Worm (Caenorhabditis elegans) whole organism, young adult: Measurements from ENCODE around the gene F57F4.1.

ENCODE experiments used
- B0261.1 ChIP-seq: sonication (generic microtip); optimal IDR thresholded peaks from 2 replicates; lab custom pipeline; 2016; ENCODE audit warnings: mild to moderate bottlenecking, missing genetic modification characterization, moderate library complexity, missing compliant biosample characterization
- C06A6.2 ChIP-seq: fragments of 200-800 bp; sonication (Bioruptor generic); conservative IDR thresholded peaks from 2 replicates; pipeline ENCODE4 v1.3.6; 2022; ENCODE audit warnings: missing genetic modification characterization, missing compliant biosample characterization
- F23B12.7 ChIP-seq: sonication (generic microtip); optimal IDR thresholded peaks from 2 replicates; lab custom pipeline; 2017; ENCODE audit warnings: missing genetic modification characterization, mild to moderate bottlenecking, missing compliant biosample characterization, antibody characterized with exemption, moderate library complexity; ENCODE audit not compliant: insufficient read depth
- F37B4.10 ChIP-seq: fragments of 200-800 bp; sonication (Bioruptor generic); IDR thresholded peaks from 2 replicates; pipeline ENCODE4 v1.3.6; 2022; ENCODE audit warnings: missing genetic modification characterization, missing compliant biosample characterization
- F52B5.7 ChIP-seq: sonication (generic microtip); optimal IDR thresholded peaks from 2 replicates; lab custom pipeline; 2016; ENCODE audit warnings: mild to moderate bottlenecking, missing genetic modification characterization, missing compliant biosample characterization
- K11D2.4 ChIP-seq: fragments of 200-800 bp; sonication (Bioruptor generic); IDR thresholded peaks from 2 replicates; pipeline ENCODE4 v1.3.6; 2022; ENCODE audit warnings: missing genetic modification reagents, missing genetic modification characterization, missing compliant biosample characterization
- K12H6.12 ChIP-seq: fragments of 200-800 bp; sonication (Bioruptor generic); optimal IDR thresholded peaks from 2 replicates; lab custom pipeline; 2018; ENCODE audit warnings: mild to moderate bottlenecking, missing genetic modification characterization, missing compliant biosample characterization
- T07F8.4 ChIP-seq: sonication (generic microtip); optimal IDR thresholded peaks from 2 replicates; lab custom pipeline; 2016; ENCODE audit warnings: mild to moderate bottlenecking, missing genetic modification characterization, moderate library complexity, missing compliant biosample characterization
- T26A5.8 ChIP-seq: sonication (generic microtip); optimal IDR thresholded peaks from 2 replicates; lab custom pipeline; 2016; ENCODE audit warnings: missing genetic modification characterization, missing compliant biosample characterization
- Y53F4B.3 ChIP-seq: fragments of 200-800 bp; sonication (Bioruptor generic); IDR thresholded peaks from 2 replicates; pipeline ENCODE4 v1.3.6; 2022; ENCODE audit warnings: missing genetic modification reagents, missing genetic modification characterization, missing compliant biosample characterization
- Y53G8AR.9 ChIP-seq: fragments of 200-800 bp; sonication (Bioruptor generic); conservative IDR thresholded peaks from 2 replicates; pipeline ENCODE4 v1.3.6; 2022; ENCODE audit warnings: missing genetic modification reagents, missing genetic modification characterization, missing compliant biosample characterization
- Y95B8A.8 ChIP-seq: fragments of 200-800 bp; sonication (Bioruptor generic); IDR thresholded peaks from 2 replicates; pipeline ENCODE4 v1.3.6; 2022; ENCODE audit warnings: missing genetic modification reagents, missing genetic modification characterization, missing compliant biosample characterization
- aptf-3 ChIP-seq: fragments of 200-800 bp; sonication (Bioruptor generic); IDR thresholded peaks from 2 replicates; pipeline ENCODE4 v1.3.6; 2022; ENCODE audit warnings: missing genetic modification characterization, missing compliant biosample characterization
- atf-7 ChIP-seq: sonication (generic microtip); optimal IDR thresholded peaks from 2 replicates; lab custom pipeline; 2017; ENCODE audit warnings: mild to moderate bottlenecking, missing genetic modification characterization, missing compliant biosample characterization
- bed-1 ChIP-seq: fragments of 200-800 bp; sonication (Bioruptor generic); IDR thresholded peaks from 2 replicates; pipeline ENCODE4 v1.3.6; 2022; ENCODE audit warnings: missing genetic modification reagents, missing genetic modification characterization, missing compliant biosample characterization
- bed-2 ChIP-seq: fragments of 200-800 bp; sonication (Bioruptor generic); IDR thresholded peaks from 2 replicates; pipeline ENCODE4 v1.3.6; 2022; ENCODE audit warnings: missing genetic modification reagents, missing genetic modification characterization, missing compliant biosample characterization
- ccch-3 ChIP-seq: fragments of 200-800 bp; sonication (Bioruptor generic); optimal IDR thresholded peaks from 2 replicates; lab custom pipeline; 2018; ENCODE audit warnings: mild to moderate bottlenecking, missing genetic modification characterization, missing compliant biosample characterization
- cebp-1 ChIP-seq, 2 experiments: fragments of 200-800 bp in 1 of 2; sonication (Bioruptor generic) in 1 of 2; sonication (generic microtip) in 1 of 2; IDR thresholded peaks in 1 of 2; optimal IDR thresholded peaks in 1 of 2; 2 replicates each; pipeline versions ENCODE4 v1.3.6 to Lab custom; 2017 to 2022; ENCODE audit warnings: missing compliant biosample characterization in 2 of 2, missing genetic modification characterization in 2 of 2, mild to moderate bottlenecking in 1 of 2, missing genetic modification reagents in 1 of 2, moderate library complexity in 1 of 2
- ceh-40 ChIP-seq: fragments of 200-800 bp; sonication (Bioruptor generic); IDR thresholded peaks from 2 replicates; pipeline ENCODE4 v1.3.6; 2022; ENCODE audit warnings: missing genetic modification characterization, missing compliant biosample characterization
- ceh-91 ChIP-seq: fragments of 200-800 bp; sonication (Bioruptor generic); IDR thresholded peaks from 2 replicates; pipeline ENCODE4 v1.3.6; 2022; ENCODE audit warnings: missing genetic modification reagents, missing genetic modification characterization, missing compliant biosample characterization
- chd-7 ChIP-seq: sonication (generic microtip); optimal IDR thresholded peaks from 2 replicates; lab custom pipeline; 2016; ENCODE audit warnings: mild to moderate bottlenecking, missing genetic modification characterization, moderate library complexity, missing compliant biosample characterization
- die-1 ChIP-seq: sonication (generic microtip); optimal IDR thresholded peaks from 2 replicates; lab custom pipeline; 2016; ENCODE audit warnings: missing genotype, mild to moderate bottlenecking, missing genetic modification characterization, missing compliant biosample characterization
- egl-18 ChIP-seq: fragments of 200-800 bp; sonication (Bioruptor generic); IDR thresholded peaks from 2 replicates; pipeline ENCODE4 v1.3.6; 2022; ENCODE audit warnings: missing genetic modification reagents, missing genetic modification characterization, missing compliant biosample characterization
- egl-44 ChIP-seq: fragments of 200-800 bp; sonication (Bioruptor generic); IDR thresholded peaks from 2 replicates; pipeline ENCODE4 v1.3.6; 2022; ENCODE audit warnings: missing genetic modification reagents, missing genetic modification characterization, missing compliant biosample characterization
- egrh-3 ChIP-seq: fragments of 200-800 bp; sonication (Bioruptor generic); IDR thresholded peaks from 2 replicates; pipeline ENCODE4 v1.3.6; 2022; ENCODE audit warnings: missing genetic modification reagents, missing genetic modification characterization, missing compliant biosample characterization
- ekl-4 ChIP-seq: fragments of 200-800 bp; sonication (Bioruptor generic); IDR thresholded peaks from 2 replicates; pipeline ENCODE4 v1.3.6; 2022; ENCODE audit warnings: missing genetic modification reagents, missing genetic modification characterization, missing compliant biosample characterization
- ets-4 ChIP-seq: fragments of 200-800 bp; sonication (Bioruptor generic); optimal IDR thresholded peaks from 2 replicates; lab custom pipeline; 2018; ENCODE audit warnings: mild to moderate bottlenecking, missing genetic modification characterization, missing compliant biosample characterization
- gei-17 ChIP-seq: fragments of 200-800 bp; sonication (Bioruptor generic); optimal IDR thresholded peaks from 2 replicates; lab custom pipeline; 2018; ENCODE audit warnings: mild to moderate bottlenecking, missing genetic modification characterization, missing compliant biosample characterization
- hmg-1.2 ChIP-seq: fragments of 200-800 bp; sonication (Bioruptor generic); IDR thresholded peaks from 2 replicates; pipeline ENCODE4 v1.3.6; 2022; ENCODE audit warnings: missing genetic modification reagents, missing genetic modification characterization, missing compliant biosample characterization
- hsf-1 ChIP-seq: fragments of 200-800 bp; sonication (Bioruptor generic); IDR thresholded peaks from 2 replicates; pipeline ENCODE4 v1.3.6; 2022; ENCODE audit warnings: missing genetic modification reagents, missing genetic modification characterization, missing compliant biosample characterization
- let-607 ChIP-seq, 2 experiments: fragments of 200-800 bp in 1 of 2; sonication (Bioruptor generic) in 1 of 2; sonication (generic microtip) in 1 of 2; optimal IDR thresholded peaks; 2 replicates each; lab custom pipeline; 2016 to 2018; ENCODE audit warnings: mild to moderate bottlenecking in 2 of 2, missing compliant biosample characterization in 2 of 2, missing genetic modification characterization in 2 of 2, moderate library complexity in 2 of 2, missing genotype in 1 of 2
- nfya-1 ChIP-seq: sonication (generic microtip); optimal IDR thresholded peaks from 2 replicates; lab custom pipeline; 2017; ENCODE audit warnings: antibody characterized with exemption, missing compliant biosample characterization, missing genetic modification characterization, borderline replicate concordance; ENCODE audit not compliant: insufficient read depth
- nfyb-1 ChIP-seq: fragments of 200-800 bp; sonication (Bioruptor generic); IDR thresholded peaks from 2 replicates; pipeline ENCODE4 v1.3.6; 2022; ENCODE audit warnings: missing genetic modification reagents, missing genetic modification characterization, missing compliant biosample characterization
- nhr-120 ChIP-seq: fragments of 200-800 bp; sonication (Bioruptor generic); IDR thresholded peaks from 2 replicates; pipeline ENCODE4 v1.3.6; 2022; ENCODE audit warnings: missing genetic modification characterization, missing compliant biosample characterization
- nhr-27 ChIP-seq: fragments of 200-800 bp; sonication (Bioruptor generic); optimal IDR thresholded peaks from 2 replicates; lab custom pipeline; 2018; ENCODE audit warnings: mild to moderate bottlenecking, missing genetic modification characterization, moderate library complexity, missing compliant biosample characterization
- nhr-80 ChIP-seq: sonication (generic microtip); optimal IDR thresholded peaks from 2 replicates; lab custom pipeline; 2016; ENCODE audit warnings: missing genetic modification characterization, missing compliant biosample characterization
- nhr-90 ChIP-seq: sonication (generic microtip); optimal IDR thresholded peaks from 2 replicates; lab custom pipeline; 2016; ENCODE audit warnings: missing genotype, mild to moderate bottlenecking, missing genetic modification characterization, missing compliant biosample characterization
- pha-4 ChIP-seq: fragments of 150-350 bp; sonication (generic microtip); optimal IDR thresholded peaks from 2 replicates; lab custom pipeline; 2014; ENCODE audit warnings: missing biosample characterization, missing genetic modification reagents, missing genetic modification characterization
- rec-8 ChIP-seq, 2 experiments: sonication (generic microtip); optimal IDR thresholded peaks; 2 replicates each; lab custom pipeline; 2016; ENCODE audit warnings: mild to moderate bottlenecking in 2 of 2, missing genetic modification characterization in 2 of 2, missing genetic modification reagents in 2 of 2, missing genotype in 2 of 2, missing biosample characterization in 1 of 2, missing compliant biosample characterization in 1 of 2, moderate library complexity in 1 of 2
- tbp1 ChIP-seq: fragments of 200-800 bp; sonication (Bioruptor generic); optimal IDR thresholded peaks from 2 replicates; lab custom pipeline; 2018; ENCODE audit warnings: mild to moderate bottlenecking, missing genetic modification characterization, missing compliant biosample characterization
- unc-130 ChIP-seq: sonication (generic microtip); optimal IDR thresholded peaks from 2 replicates; lab custom pipeline; 2016; ENCODE audit warnings: missing genetic modification reagents, missing genetic modification characterization, missing compliant biosample characterization
- zfh-2 ChIP-seq: fragments of 200-800 bp; sonication (Bioruptor generic); conservative IDR thresholded peaks from 2 replicates; pipeline ENCODE4 v1.3.6; 2022; ENCODE audit warnings: missing genetic modification reagents, missing genetic modification characterization, missing compliant biosample characterization
- zim-3 ChIP-seq: sonication (generic microtip); optimal IDR thresholded peaks from 2 replicates; lab custom pipeline; 2017; ENCODE audit warnings: mild to moderate bottlenecking, missing genetic modification characterization, moderate library complexity, missing compliant biosample characterization

The F57F4.1 gene

DNA sequence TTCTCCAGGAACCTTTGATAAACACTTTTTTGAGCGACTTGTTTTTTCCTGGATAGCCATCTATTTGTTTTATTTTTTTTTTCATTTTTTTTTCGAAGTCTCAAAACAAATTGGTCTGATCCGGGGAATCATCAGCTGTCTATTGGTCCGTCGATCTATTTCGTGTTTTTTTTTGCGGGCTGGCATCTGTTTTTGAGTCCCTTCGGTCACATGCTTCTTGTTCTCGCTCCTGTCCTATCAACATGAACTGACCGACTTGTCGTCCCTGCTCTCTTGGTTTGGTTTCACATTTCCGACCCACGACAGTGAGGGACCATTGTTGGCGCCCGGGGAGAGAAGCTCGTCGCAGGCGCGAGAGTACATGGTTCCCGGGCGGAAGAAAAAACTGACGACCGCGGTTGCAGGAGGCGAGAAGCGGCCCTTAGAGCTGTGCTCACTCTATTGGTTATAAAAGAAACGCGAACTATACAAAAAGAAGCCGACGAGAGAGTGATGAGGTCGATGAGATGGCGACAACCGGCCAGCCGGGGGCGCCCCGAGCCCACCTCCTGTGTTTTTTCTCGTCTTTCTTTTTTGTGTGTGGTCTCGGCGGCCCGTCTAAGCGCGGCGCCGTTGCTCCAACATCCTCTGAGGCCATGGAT lies 45.6 kb upstream of the F57F4.1 start:
- TF ChIP-seq B0261.1, result no peak
- TF ChIP-seq aptf-3 (GFP tag; lab: Robert Waterston, UW), result no peak
- no peak for TF ChIP-seq K12H6.12
- TF ChIP-seq ceh-91 (GFP tag; lab: Robert Waterston, UW), result no peak
- no peak for TF ChIP-seq Y53F4B.3 (GFP tag; lab: Robert Waterston, UW)
- no peak for TF ChIP-seq atf-7 (tag; lab: Kevin White, UChicago)
- peak; percentile 34; the same call in 1 of the 2 replicates for TF ChIP-seq egrh-3 (GFP tag; lab: Robert Waterston, UW)
- no peak for TF ChIP-seq nhr-27 (tag; lab: Kevin White, UChicago)
- TF ChIP-seq F23B12.7 (tag; lab: Kevin White, UChicago), result no peak
- TF ChIP-seq hmg-1.2 (GFP tag; lab: Robert Waterston, UW), result no peak
- TF ChIP-seq rec-8 (tag; optimal IDR thresholded peaks at IDR 0.05; lab: Kevin White, UChicago), result no peak
- peak; percentile 41 for TF ChIP-seq chd-7 (tag; lab: Kevin White, UChicago)
- TF ChIP-seq T26A5.8 (tag; lab: Kevin White, UChicago), result no peak
- TF ChIP-seq ccch-3 (GFP tag; lab: Kevin White, UChicago), result no peak
- no peak for TF ChIP-seq let-607 (tag; optimal IDR thresholded peaks at IDR 0.05; lab: Kevin White, UChicago)
- no peak for TF ChIP-seq zim-3 (tag; lab: Kevin White, UChicago)
- no peak for TF ChIP-seq hsf-1 (GFP tag; lab: Robert Waterston, UW)
- TF ChIP-seq T07F8.4 (tag; lab: Kevin White, UChicago), result no peak
- no peak for TF ChIP-seq K11D2.4
- TF ChIP-seq F37B4.10, result 0 out of 2 replicates have a peak, but pooled peaks have one; percentile 45
- no peak for TF ChIP-seq bed-2 (GFP tag; lab: Robert Waterston, UW)
- peak; percentile 92 for TF ChIP-seq zfh-2
- no peak for TF ChIP-seq ekl-4 (GFP tag; lab: Robert Waterston, UW)
- TF ChIP-seq nfya-1 (tag; lab: Kevin White, UChicago), result no peak
- TF ChIP-seq cebp-1 (GFP tag; IDR thresholded peaks at IDR 0.05; lab: Robert Waterston, UW), result no peak
- peak; percentile 2 for TF ChIP-seq cebp-1 (tag; optimal IDR thresholded peaks at IDR 0.05; lab: Kevin White, UChicago)
- TF ChIP-seq F52B5.7, result no peak
- TF ChIP-seq bed-1, result no peak

DNA sequence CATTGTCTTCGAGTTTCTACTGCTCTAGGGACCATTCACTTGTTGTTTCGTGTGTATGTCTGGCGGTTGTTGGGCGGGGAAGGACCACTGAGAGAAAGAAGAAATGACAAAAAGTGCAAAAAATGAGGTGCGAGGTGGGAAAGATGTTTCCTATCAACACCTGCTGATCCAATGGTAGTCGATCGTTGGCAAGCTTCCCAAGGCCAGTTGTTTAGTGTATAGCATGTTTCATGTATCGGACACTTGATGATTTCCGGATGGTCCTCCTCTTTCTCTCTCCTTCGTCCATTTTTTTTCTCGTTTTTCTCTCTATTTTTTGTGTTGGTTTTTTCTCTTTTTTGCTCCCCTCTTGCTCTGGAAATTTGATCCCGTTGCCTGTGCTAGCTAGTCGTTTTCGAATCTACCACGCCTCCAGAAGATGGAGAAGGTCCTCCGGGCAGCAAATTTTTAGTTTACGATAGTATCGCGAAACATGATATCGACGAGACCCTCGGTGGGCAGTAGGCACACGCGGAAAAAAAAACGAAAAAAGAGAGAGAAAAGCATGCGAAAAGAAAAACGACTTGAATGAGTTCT lies 44.1 kb upstream of the F57F4.1 start:
- TF ChIP-seq nhr-90 (tag; lab: Kevin White, UChicago) (no peak), T07F8.4 (tag; lab: Kevin White, UChicago) (no peak), F52B5.7 (no peak), egrh-3 (GFP tag; lab: Robert Waterston, UW) (no peak), nfyb-1 (GFP tag; lab: Robert Waterston, UW) (no peak), pha-4 (no peak), Y53G8AR.9 (GFP tag; lab: Robert Waterston, UW) (no peak), rec-8 (tag; optimal IDR thresholded peaks at IDR 0.05; lab: Kevin White, UChicago) (no peak), ccch-3 (GFP tag; lab: Kevin White, UChicago) (no peak)

DNA sequence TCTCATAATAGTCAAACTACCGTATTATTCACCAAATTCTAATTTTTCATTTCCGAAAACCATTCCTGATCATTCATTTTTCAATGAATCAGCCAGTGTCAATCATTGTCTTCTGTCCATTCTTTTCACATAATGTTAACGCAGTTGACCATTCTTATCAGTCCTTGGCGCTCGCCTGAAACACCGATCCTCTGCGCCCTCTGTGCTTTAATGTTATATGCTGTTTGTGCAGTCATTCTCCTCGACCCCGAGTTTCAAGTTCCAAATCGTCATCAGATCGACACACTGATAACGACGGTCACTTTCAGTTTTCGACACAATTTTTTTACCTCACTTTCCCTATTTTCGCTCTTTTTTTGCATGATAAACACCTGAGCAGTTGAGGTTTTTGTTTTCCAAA lies 43.4 kb upstream of the F57F4.1 start:
- no peak for TF ChIP-seq bed-2 (GFP tag; lab: Robert Waterston, UW)
- no peak for TF ChIP-seq C06A6.2
- TF ChIP-seq egl-18 (GFP tag; lab: Robert Waterston, UW), result no peak
- no peak for TF ChIP-seq bed-1
- TF ChIP-seq egl-44 (GFP tag; lab: Robert Waterston, UW), result 0 out of 2 replicates have a peak, but pooled peaks have one; percentile 39
- no peak for TF ChIP-seq die-1
- no peak for TF ChIP-seq F37B4.10
- TF ChIP-seq Y95B8A.8 (GFP tag; lab: Robert Waterston, UW), result no peak
- peak; percentile 18 for TF ChIP-seq tbp1 (GFP tag; lab: Kevin White, UChicago)
- TF ChIP-seq gei-17 (GFP tag; lab: Kevin White, UChicago), result no peak
- TF ChIP-seq unc-130 (GFP tag; lab: Kevin White, UChicago), result no peak
- no peak for TF ChIP-seq cebp-1 (GFP tag; IDR thresholded peaks at IDR 0.05; lab: Robert Waterston, UW)
- TF ChIP-seq cebp-1 (tag; optimal IDR thresholded peaks at IDR 0.05; lab: Kevin White, UChicago), result peak; percentile 42
- TF ChIP-seq pha-4, result peak; percentile 2
- peak; percentile 85 for TF ChIP-seq ets-4
- TF ChIP-seq nhr-120 (GFP tag; lab: Robert Waterston, UW), result no peak
- TF ChIP-seq nhr-80 (tag; lab: Kevin White, UChicago), result peak; percentile 98
- 0 out of 2 replicates have a peak, but pooled peaks have one; percentile 13 for TF ChIP-seq ceh-40 (GFP tag; lab: Robert Waterston, UW)
- peak; percentile 21 for TF ChIP-seq atf-7 (tag; lab: Kevin White, UChicago)
